Worm (Caenorhabditis elegans) whole organism, late embryonic: Measurements from ENCODE around the gene hmg-1.1.

Experiments used
- C08G9.2 ChIP-seq: sonication (generic microtip); optimal IDR thresholded peaks from 2 replicates; lab custom pipeline; 2016; ENCODE audit warnings: mild to moderate bottlenecking, missing genetic modification characterization, moderate library complexity, missing compliant biosample characterization
- C38D4.7 ChIP-seq: fragments of 200-800 bp; sonication (Bioruptor generic); optimal IDR thresholded peaks from 2 replicates; lab custom pipeline; 2018; ENCODE audit warnings: mild to moderate bottlenecking, missing genetic modification characterization, moderate library complexity, missing compliant biosample characterization
- F13H6.1 ChIP-seq: sonication (generic microtip); optimal IDR thresholded peaks from 2 replicates; lab custom pipeline; 2016; ENCODE audit warnings: missing genetic modification characterization, missing compliant biosample characterization
- K09A11.1 ChIP-seq: sonication (generic microtip); optimal IDR thresholded peaks from 2 replicates; lab custom pipeline; 2017; ENCODE audit warnings: antibody characterized with exemption, mild to moderate bottlenecking, missing genetic modification characterization, missing compliant biosample characterization; ENCODE audit not compliant: insufficient read depth
- T23F11.4 ChIP-seq: fragments of 200-800 bp; sonication (Bioruptor generic); optimal IDR thresholded peaks from 2 replicates; lab custom pipeline; 2018; ENCODE audit warnings: mild to moderate bottlenecking, missing genetic modification characterization, missing compliant biosample characterization
- Y22D7AL.16 ChIP-seq: sonication (generic microtip); optimal IDR thresholded peaks from 2 replicates; lab custom pipeline; 2016; ENCODE audit warnings: missing genetic modification characterization, missing compliant biosample characterization
- ahr-1 ChIP-seq: sonication (generic microtip); optimal IDR thresholded peaks from 2 replicates; lab custom pipeline; 2016; ENCODE audit warnings: missing genetic modification characterization, missing compliant biosample characterization
- ama-1 ChIP-seq: fragments of 150-350 bp; optimal IDR thresholded peaks from 2 replicates; lab custom pipeline; 2014
- ceh-14 ChIP-seq: sonication (generic microtip); optimal IDR thresholded peaks from 2 replicates; lab custom pipeline; 2016; ENCODE audit warnings: missing genotype, missing genetic modification characterization, missing compliant biosample characterization
- ceh-18 ChIP-seq: sonication (generic microtip); optimal IDR thresholded peaks from 2 replicates; lab custom pipeline; 2016; ENCODE audit warnings: missing genetic modification characterization, missing compliant biosample characterization
- ceh-19 ChIP-seq: fragments of 200-800 bp; sonication (Bioruptor generic); optimal IDR thresholded peaks from 2 replicates; lab custom pipeline; 2018; ENCODE audit warnings: mild to moderate bottlenecking, missing genetic modification characterization, missing compliant biosample characterization
- ceh-22 ChIP-seq: sonication (generic microtip); optimal IDR thresholded peaks from 2 replicates; lab custom pipeline; 2017; ENCODE audit warnings: missing biosample characterization, missing genetic modification characterization
- ceh-24 ChIP-seq: sonication (generic microtip); optimal IDR thresholded peaks from 2 replicates; lab custom pipeline; 2016; ENCODE audit warnings: mild to moderate bottlenecking, missing genetic modification characterization, missing compliant biosample characterization
- ceh-30 ChIP-seq: fragments of 150-350 bp; optimal IDR thresholded peaks from 2 replicates; lab custom pipeline; 2014; ENCODE audit warnings: missing biosample characterization, missing genetic modification characterization
- ceh-31 ChIP-seq: sonication (generic microtip); optimal IDR thresholded peaks from 2 replicates; lab custom pipeline; 2016; ENCODE audit warnings: missing genetic modification characterization, missing compliant biosample characterization
- ceh-45 ChIP-seq: fragments of 200-800 bp; sonication (Bioruptor generic); IDR thresholded peaks from 2 replicates; pipeline ENCODE4 v1.3.6; 2022; ENCODE audit warnings: missing genetic modification reagents, missing genetic modification characterization, missing compliant biosample characterization
- ceh-48 ChIP-seq: sonication (generic microtip); optimal IDR thresholded peaks from 2 replicates; lab custom pipeline; 2016; ENCODE audit warnings: missing genetic modification characterization, inconsistent platforms, missing compliant biosample characterization
- ceh-6 ChIP-seq: fragments of 200-800 bp; sonication (Bioruptor generic); optimal IDR thresholded peaks from 2 replicates; lab custom pipeline; 2018; ENCODE audit warnings: mild to moderate bottlenecking, missing genetic modification characterization, missing compliant biosample characterization
- ceh-9 ChIP-seq: sonication (generic microtip); optimal IDR thresholded peaks from 2 replicates; lab custom pipeline; 2016; ENCODE audit warnings: mild to moderate bottlenecking, missing genetic modification characterization, inconsistent platforms, missing compliant biosample characterization
- che-1 ChIP-seq: sonication (generic microtip); optimal IDR thresholded peaks from 2 replicates; lab custom pipeline; 2016; ENCODE audit warnings: mild to moderate bottlenecking, missing genetic modification characterization, missing compliant biosample characterization
- dmd-4 ChIP-seq: sonication (generic microtip); optimal IDR thresholded peaks from 2 replicates; lab custom pipeline; 2016; ENCODE audit warnings: borderline replicate concordance, missing genetic modification characterization, missing compliant biosample characterization
- dve-1 ChIP-seq: sonication (generic microtip); optimal IDR thresholded peaks from 2 replicates; lab custom pipeline; 2017; ENCODE audit warnings: antibody characterized with exemption, mild to moderate bottlenecking, missing genetic modification characterization, missing compliant biosample characterization
- elt-4 ChIP-seq: sonication (generic microtip); optimal IDR thresholded peaks from 2 replicates; lab custom pipeline; 2016; ENCODE audit warnings: missing genetic modification characterization, missing compliant biosample characterization
- ets-4 ChIP-seq: sonication (generic microtip); optimal IDR thresholded peaks from 2 replicates; lab custom pipeline; 2016; ENCODE audit warnings: missing genetic modification characterization, missing compliant biosample characterization
- fkh-10 ChIP-seq: fragments of 150-350 bp; optimal IDR thresholded peaks from 2 replicates; lab custom pipeline; 2014; ENCODE audit warnings: missing biosample characterization, missing genetic modification reagents, missing genetic modification characterization
- gmeb-2 ChIP-seq: sonication (generic microtip); optimal IDR thresholded peaks from 2 replicates; lab custom pipeline; 2016; ENCODE audit warnings: missing genetic modification characterization, inconsistent platforms, missing compliant biosample characterization
- hlh-15 ChIP-seq: sonication (generic microtip); optimal IDR thresholded peaks from 2 replicates; lab custom pipeline; 2016; ENCODE audit warnings: missing genetic modification characterization, missing compliant biosample characterization
- hlh-30 ChIP-seq: sonication (generic microtip); optimal IDR thresholded peaks from 2 replicates; lab custom pipeline; 2017; ENCODE audit warnings: antibody characterized with exemption, missing genetic modification characterization, missing compliant biosample characterization; ENCODE audit not compliant: insufficient read depth
- lim-6 ChIP-seq: sonication (generic microtip); optimal IDR thresholded peaks from 2 replicates; lab custom pipeline; 2016; ENCODE audit warnings: missing genetic modification characterization, missing compliant biosample characterization
- lin-11 ChIP-seq: fragments of 200-800 bp; sonication (Bioruptor generic); optimal IDR thresholded peaks from 2 replicates; lab custom pipeline; 2018; ENCODE audit warnings: mild to moderate bottlenecking, missing genetic modification characterization, missing compliant biosample characterization
- madf-2 ChIP-seq: sonication (generic microtip); optimal IDR thresholded peaks from 2 replicates; lab custom pipeline; 2017; ENCODE audit warnings: missing genetic modification characterization, missing compliant biosample characterization
- mec-3 ChIP-seq: sonication (generic microtip); optimal IDR thresholded peaks from 2 replicates; lab custom pipeline; 2016; ENCODE audit warnings: borderline replicate concordance, missing genetic modification characterization, missing compliant biosample characterization
- nfya-1 ChIP-seq: sonication (generic microtip); optimal IDR thresholded peaks from 2 replicates; lab custom pipeline; 2017; ENCODE audit warnings: missing genetic modification characterization, mild to moderate bottlenecking, missing compliant biosample characterization, antibody characterized with exemption, moderate library complexity
- nhr-232 ChIP-seq: sonication (generic microtip); optimal IDR thresholded peaks from 2 replicates; lab custom pipeline; 2016; ENCODE audit warnings: missing genetic modification characterization, missing compliant biosample characterization
- npax-4 ChIP-seq: sonication (generic microtip); optimal IDR thresholded peaks from 2 replicates; lab custom pipeline; 2016; ENCODE audit warnings: missing genetic modification characterization, missing compliant biosample characterization
- odd-2 ChIP-seq: sonication (generic microtip); optimal IDR thresholded peaks from 2 replicates; lab custom pipeline; 2017; ENCODE audit warnings: antibody characterized with exemption, mild to moderate bottlenecking, missing genetic modification characterization, missing compliant biosample characterization
- pag-3 ChIP-seq: sonication (generic microtip); optimal IDR thresholded peaks from 2 replicates; lab custom pipeline; 2016; ENCODE audit warnings: missing compliant biosample characterization, missing genetic modification characterization, borderline replicate concordance
- pat-9 ChIP-seq: fragments of 200-800 bp; sonication (Bioruptor generic); optimal IDR thresholded peaks from 2 replicates; lab custom pipeline; 2018; ENCODE audit warnings: mild to moderate bottlenecking, missing genetic modification characterization, moderate library complexity, missing compliant biosample characterization
- pha-4 ChIP-seq: fragments of 150-350 bp; optimal IDR thresholded peaks from 2 replicates; lab custom pipeline; 2018; ENCODE audit warnings: missing biosample characterization, missing genetic modification reagents, missing genetic modification characterization
- pqm-1 ChIP-seq: sonication (generic microtip); optimal IDR thresholded peaks from 2 replicates; lab custom pipeline; 2016; ENCODE audit warnings: missing genetic modification characterization, missing compliant biosample characterization
- rnt-1 ChIP-seq: sonication (generic microtip); optimal IDR thresholded peaks from 2 replicates; lab custom pipeline; 2016; ENCODE audit warnings: missing genetic modification characterization, missing compliant biosample characterization
- sdc-2 ChIP-seq: sonication (generic microtip); optimal IDR thresholded peaks from 2 replicates; lab custom pipeline; 2016; ENCODE audit warnings: missing genotype, missing genetic modification characterization, missing compliant biosample characterization
- sox-2 ChIP-seq: fragments of 200-800 bp; sonication (Bioruptor generic); IDR thresholded peaks from 2 replicates; pipeline ENCODE4 v1.3.6; 2022; ENCODE audit warnings: missing genetic modification reagents, missing genetic modification characterization, missing compliant biosample characterization
- sox-4 ChIP-seq: sonication (generic microtip); optimal IDR thresholded peaks from 2 replicates; lab custom pipeline; 2017; ENCODE audit warnings: mild to moderate bottlenecking, missing genetic modification characterization, inconsistent platforms, missing compliant biosample characterization
- ttx-3 ChIP-seq: sonication (generic microtip); optimal IDR thresholded peaks from 2 replicates; lab custom pipeline; 2016; ENCODE audit warnings: missing genetic modification reagents, missing genetic modification characterization, missing compliant biosample characterization
- unc-42 ChIP-seq: sonication (generic microtip); optimal IDR thresholded peaks from 2 replicates; lab custom pipeline; 2016; ENCODE audit warnings: missing genotype, missing genetic modification characterization, missing compliant biosample characterization
- unc-55 ChIP-seq: sonication (generic microtip); optimal IDR thresholded peaks from 2 replicates; lab custom pipeline; 2017; ENCODE audit warnings: missing biosample characterization, missing genetic modification reagents, missing genetic modification characterization
- zip-5 ChIP-seq: sonication (generic microtip); optimal IDR thresholded peaks from 2 replicates; lab custom pipeline; 2016; ENCODE audit warnings: missing genetic modification characterization, missing compliant biosample characterization
- ztf-16 ChIP-seq: sonication (generic microtip); optimal IDR thresholded peaks from 2 replicates; lab custom pipeline; 2017; ENCODE audit warnings: missing genetic modification characterization, missing compliant biosample characterization

The hmg-1.1 gene

ce11 chrII:14249489-14249888 lies 1.0 kb upstream of the hmg-1.1 start (continued):
- TF ChIP-seq che-1 (no peak), ceh-30 (tag; lab: Kevin White, UChicago) (no peak), dmd-4 (tag; lab: Kevin White, UChicago) (peak; percentile 28), ahr-1 (tag; lab: Kevin White, UChicago) (no peak), sdc-2 (peak; percentile 30), ama-1 (lab: Kevin White, UChicago) (peak; percentile 64), dve-1 (tag; lab: Kevin White, UChicago) (no peak), ceh-48 (peak; percentile 68), unc-55 (GFP tag; lab: Kevin White, UChicago) (no peak), zip-5 (tag; lab: Kevin White, UChicago) (no peak)

DNA sequence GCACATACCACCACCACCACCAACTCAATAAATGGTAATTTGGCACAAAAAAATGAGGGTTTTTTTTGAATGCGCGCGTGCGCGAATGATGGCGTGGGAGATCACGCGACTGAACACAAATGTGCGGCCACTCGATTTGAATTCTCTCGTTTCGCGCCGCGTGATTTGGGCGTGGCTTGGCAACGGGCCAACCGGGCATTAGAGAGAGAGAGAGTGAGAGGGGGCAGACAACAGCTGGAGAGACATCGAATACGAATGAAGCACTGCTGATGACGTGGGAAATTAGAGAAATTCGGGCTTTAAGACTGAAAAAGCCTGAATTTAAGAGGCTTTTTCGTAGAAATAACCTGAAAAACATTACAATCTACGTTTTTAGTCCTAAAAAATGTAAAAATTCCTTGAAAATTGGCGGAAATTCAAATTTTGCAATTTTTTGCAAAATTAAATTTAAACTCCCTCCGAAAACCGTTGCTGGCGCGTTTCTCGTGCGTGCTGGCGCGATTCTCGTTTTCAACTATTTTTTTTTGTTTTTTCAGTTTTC lies 975 bp downstream of the hmg-1.1 start:
- TF ChIP-seq ahr-1 (tag; lab: Kevin White, UChicago) = peak; percentile 39
- TF ChIP-seq dve-1 (tag; lab: Kevin White, UChicago) = no peak
- peak; percentile 0 for TF ChIP-seq lin-11 (tag; lab: Kevin White, UChicago)
- TF ChIP-seq dmd-4 (tag; lab: Kevin White, UChicago) = no peak
- peak; percentile 99 for TF ChIP-seq madf-2 (tag; lab: Kevin White, UChicago)
- TF ChIP-seq ceh-31 (tag; lab: Kevin White, UChicago) = peak; percentile 90
- peak; percentile 60 for TF ChIP-seq sdc-2
- TF ChIP-seq rnt-1 (tag; lab: Kevin White, UChicago) = peak; percentile 85
- no peak for TF ChIP-seq pqm-1 (tag; lab: Kevin White, UChicago)
- TF ChIP-seq ceh-9 (tag; lab: Kevin White, UChicago) = peak; percentile 54
- TF ChIP-seq Y22D7AL.16 (tag; lab: Kevin White, UChicago) = peak; percentile 36
- TF ChIP-seq T23F11.4 (GFP tag; lab: Kevin White, UChicago) = peak; percentile 26
- TF ChIP-seq hlh-15 (tag; lab: Kevin White, UChicago) = peak; percentile 18
- peak; percentile 74 for TF ChIP-seq ceh-19
- peak; percentile 64 for TF ChIP-seq F13H6.1 (tag; lab: Kevin White, UChicago)
- TF ChIP-seq pha-4 = no peak
- TF ChIP-seq pat-9 = peak; percentile 67
- peak; percentile 61 for TF ChIP-seq C08G9.2 (tag; lab: Kevin White, UChicago)
- peak; percentile 97 for TF ChIP-seq hlh-30
- TF ChIP-seq C38D4.7 (GFP tag; lab: Kevin White, UChicago) = peak; percentile 9
- TF ChIP-seq nhr-232 (tag; lab: Kevin White, UChicago) = no peak
- TF ChIP-seq ceh-14 (tag; lab: Kevin White, UChicago) = peak; percentile 79
- TF ChIP-seq ceh-30 (tag; lab: Kevin White, UChicago) = no peak
- peak; percentile 47 for TF ChIP-seq ceh-22
- TF ChIP-seq K09A11.1 (tag; lab: Kevin White, UChicago) = peak; percentile 6
- TF ChIP-seq elt-4 (tag; lab: Kevin White, UChicago) = no peak
- peak; percentile 72 for TF ChIP-seq ets-4 (tag; lab: Kevin White, UChicago)
- no peak for TF ChIP-seq ceh-24 (tag; lab: Kevin White, UChicago)
- no peak for TF ChIP-seq pag-3 (tag; lab: Kevin White, UChicago)
- TF ChIP-seq odd-2 (tag; lab: Kevin White, UChicago) = no peak
- peak; percentile 15 for TF ChIP-seq ceh-6 (GFP tag; lab: Kevin White, UChicago)
- TF ChIP-seq gmeb-2 = no peak
- TF ChIP-seq sox-4 (tag; lab: Kevin White, UChicago) = peak; percentile 11
- no peak for TF ChIP-seq lim-6
- TF ChIP-seq ztf-16 (tag; lab: Kevin White, UChicago) = peak; percentile 27
- no peak for TF ChIP-seq ceh-45 (GFP tag; lab: Robert Waterston, UW)
- TF ChIP-seq unc-42 (tag; lab: Kevin White, UChicago) = peak; percentile 85
- no peak for TF ChIP-seq fkh-10 (GFP tag; lab: Kevin White, UChicago)
- no peak for TF ChIP-seq zip-5 (tag; lab: Kevin White, UChicago)
- TF ChIP-seq ttx-3 (tag; lab: Kevin White, UChicago) = no peak
- TF ChIP-seq sox-2 (GFP tag; lab: Robert Waterston, UW) = peak; percentile 3; the same call in 1 of the 2 replicates
- no peak for TF ChIP-seq mec-3
- TF ChIP-seq ceh-18 = peak; percentile 93
- peak; percentile 94 for TF ChIP-seq nfya-1 (tag; lab: Kevin White, UChicago)
- TF ChIP-seq npax-4 (tag; lab: Kevin White, UChicago) = no peak
- TF ChIP-seq che-1 = peak; percentile 16
